Fruit fly (Drosophila melanogaster) whole organism, embryonic: Measurements from ENCODE around the gene tho2.

Experiments used
- B-H1 ChIP-seq: fragments of 200-800 bp; sonication (Bioruptor generic); IDR thresholded peaks from 3 replicates; pipeline ENCODE4 v1.3.6; 2022; ENCODE audit warnings: missing biosample characterization, missing genetic modification characterization
- CG11398 ChIP-seq: fragments of 200-800 bp; sonication (Bioruptor generic); optimal IDR thresholded peaks from 2 replicates; lab custom pipeline; 2016; ENCODE audit warnings: missing biosample characterization, missing genetic modification characterization
- CG12104 ChIP-seq: fragments of 200-800 bp; sonication (Bioruptor generic); optimal IDR thresholded peaks from 3 replicates; lab custom pipeline; 2016; ENCODE audit warnings: missing biosample characterization, missing genetic modification characterization
- CG12299 ChIP-seq: fragments of 200-800 bp; sonication (Bioruptor generic); optimal IDR thresholded peaks from 2 replicates; lab custom pipeline; 2018; ENCODE audit warnings: missing biosample characterization, mild to moderate bottlenecking, missing genetic modification characterization
- CG13296 ChIP-seq: fragments of 200-800 bp; sonication (Bioruptor generic); optimal IDR thresholded peaks from 3 replicates; lab custom pipeline; 2018; ENCODE audit warnings: missing biosample characterization, mild to moderate bottlenecking, missing genetic modification characterization
- CG14710 ChIP-seq: fragments of 200-800 bp; sonication (Bioruptor generic); optimal IDR thresholded peaks from 3 replicates; lab custom pipeline; 2019; ENCODE audit warnings: missing biosample characterization, mild to moderate bottlenecking, missing genetic modification characterization, moderate library complexity
- CG15601 ChIP-seq: fragments of 200-800 bp; sonication (Bioruptor generic); optimal IDR thresholded peaks from 3 replicates; lab custom pipeline; 2019; ENCODE audit warnings: missing biosample characterization, mild to moderate bottlenecking, missing genetic modification characterization, moderate library complexity
- CG17612 ChIP-seq: fragments of 200-800 bp; sonication (Bioruptor generic); IDR thresholded peaks from 2 replicates; pipeline ENCODE4 v1.3.6; 2022; ENCODE audit warnings: missing biosample characterization, missing genetic modification characterization
- CG18011 ChIP-seq: fragments of 200-800 bp; sonication (Bioruptor generic); optimal IDR thresholded peaks from 2 replicates; lab custom pipeline; 2017; ENCODE audit warnings: missing biosample characterization, missing genetic modification characterization, mild to moderate bottlenecking, moderate library complexity, missing genotype
- CG18262 ChIP-seq: fragments of 200-800 bp; optimal IDR thresholded peaks from 3 replicates; lab custom pipeline; 2019; ENCODE audit warnings: missing biosample characterization, mild to moderate bottlenecking, missing genetic modification characterization, moderate library complexity
- CG2712 ChIP-seq: fragments of 200-800 bp; optimal IDR thresholded peaks from 3 replicates; lab custom pipeline; 2019; ENCODE audit warnings: missing biosample characterization, mild to moderate bottlenecking, missing genetic modification characterization, moderate library complexity
- CG31441 ChIP-seq: fragments of 200-800 bp; sonication (Bioruptor generic); IDR thresholded peaks from 2 replicates; pipeline ENCODE4 v1.3.6; 2022; ENCODE audit warnings: missing biosample characterization, missing genetic modification characterization
- CG33213 ChIP-seq: fragments of 200-800 bp; sonication (Bioruptor generic); optimal IDR thresholded peaks from 3 replicates; lab custom pipeline; 2016; ENCODE audit warnings: missing biosample characterization, missing genetic modification characterization
- CG4730 ChIP-seq: fragments of 200-800 bp; sonication (Bioruptor generic); IDR thresholded peaks from 2 replicates; pipeline ENCODE4 v1.3.6; 2022; ENCODE audit warnings: missing biosample characterization, missing genetic modification characterization
- CG6654 ChIP-seq: fragments of 200-800 bp; sonication (Bioruptor generic); optimal IDR thresholded peaks from 2 replicates; lab custom pipeline; 2017; ENCODE audit warnings: missing biosample characterization, mild to moderate bottlenecking, missing genetic modification characterization
- CG6765 ChIP-seq: fragments of 200-800 bp; sonication (Bioruptor generic); optimal IDR thresholded peaks from 3 replicates; lab custom pipeline; 2017; ENCODE audit warnings: missing biosample characterization, mild to moderate bottlenecking, missing genetic modification characterization
- CG7271 ChIP-seq: fragments of 200-800 bp; sonication (Bioruptor generic); optimal IDR thresholded peaks from 2 replicates; lab custom pipeline; 2018; ENCODE audit warnings: missing biosample characterization, mild to moderate bottlenecking, missing genetic modification characterization, moderate library complexity
- CG8359 ChIP-seq: fragments of 200-800 bp; sonication (Bioruptor generic); optimal IDR thresholded peaks from 2 replicates; lab custom pipeline; 2017; ENCODE audit warnings: missing biosample characterization, mild to moderate bottlenecking, missing genetic modification characterization, borderline replicate concordance
- CoRest ChIP-seq: fragments of 200-800 bp; sonication (Bioruptor generic); optimal IDR thresholded peaks from 3 replicates; lab custom pipeline; 2018; ENCODE audit warnings: missing biosample characterization, mild to moderate bottlenecking, missing genetic modification characterization, moderate library complexity
- Dip2 ChIP-seq: fragments of 200-800 bp; sonication (Bioruptor generic); IDR thresholded peaks from 2 replicates; pipeline ENCODE4 v1.3.6; 2022; ENCODE audit warnings: missing biosample characterization, missing genetic modification characterization
- Fer2 ChIP-seq: fragments of 200-800 bp; sonication (Bioruptor generic); optimal IDR thresholded peaks from 2 replicates; lab custom pipeline; 2018; ENCODE audit warnings: missing biosample characterization, mild to moderate bottlenecking, missing genetic modification characterization, moderate library complexity
- HLH3B ChIP-seq: fragments of 200-800 bp; sonication (Bioruptor generic); IDR thresholded peaks from 2 replicates; pipeline ENCODE4 v1.3.6; 2022; ENCODE audit warnings: missing biosample characterization, missing genetic modification characterization
- HLH4C ChIP-seq: fragments of 200-800 bp; sonication (Bioruptor generic); IDR thresholded peaks from 3 replicates; pipeline ENCODE4 v1.3.6; 2022; ENCODE audit warnings: missing biosample characterization, missing genetic modification characterization; ENCODE audit not compliant: partially characterized antibody
- Oli ChIP-seq: fragments of 200-800 bp; sonication (Bioruptor generic); optimal IDR thresholded peaks from 2 replicates; lab custom pipeline; 2018; ENCODE audit warnings: missing biosample characterization, mild to moderate bottlenecking, missing genetic modification characterization, moderate library complexity
- Xrp1 ChIP-seq: fragments of 200-800 bp; sonication (Bioruptor generic); IDR thresholded peaks from 2 replicates; pipeline ENCODE4 v1.3.6; 2022; ENCODE audit warnings: missing biosample characterization, missing genetic modification characterization
- al ChIP-seq: fragments of 200-800 bp; sonication (Bioruptor generic); IDR thresholded peaks from 2 replicates; pipeline ENCODE4 v1.3.6; 2022; ENCODE audit warnings: missing biosample characterization, missing genetic modification characterization
- ara ChIP-seq: fragments of 200-800 bp; sonication (Bioruptor generic); IDR thresholded peaks from 2 replicates; pipeline ENCODE4 v1.3.6; 2022; ENCODE audit warnings: missing biosample characterization, missing genetic modification characterization
- cas ChIP-seq: fragments of 200-800 bp; sonication (Bioruptor generic); IDR thresholded peaks from 2 replicates; pipeline ENCODE4 v1.3.6; 2022; ENCODE audit warnings: missing biosample characterization, missing genetic modification characterization
- cg ChIP-seq: fragments of 200-800 bp; sonication (Bioruptor generic); optimal IDR thresholded peaks from 3 replicates; lab custom pipeline; 2019; ENCODE audit warnings: missing biosample characterization, mild to moderate bottlenecking, missing genetic modification characterization, moderate library complexity
- ci ChIP-seq: fragments of 200-800 bp; sonication (Bioruptor generic); IDR thresholded peaks from 3 replicates; pipeline ENCODE4 v1.3.6; 2022; ENCODE audit warnings: missing biosample characterization, missing genetic modification characterization
- croc ChIP-seq: fragments of 200-800 bp; sonication (Bioruptor generic); conservative IDR thresholded peaks from 3 replicates; pipeline ENCODE4 v1.3.6; 2022; ENCODE audit warnings: missing biosample characterization, missing genetic modification characterization
- dati ChIP-seq: fragments of 200-800 bp; sonication (Bioruptor generic); IDR thresholded peaks from 2 replicates; pipeline ENCODE4 v1.3.6; 2022; ENCODE audit warnings: missing biosample characterization, missing genetic modification characterization
- dmrt99B ChIP-seq: fragments of 200-800 bp; sonication (Bioruptor generic); optimal IDR thresholded peaks from 2 replicates; lab custom pipeline; 2018; ENCODE audit warnings: missing biosample characterization, mild to moderate bottlenecking, missing genetic modification characterization, moderate library complexity
- dpn ChIP-seq, 2 experiments: fragments of 200-800 bp; sonication (Bioruptor generic); optimal IDR thresholded peaks; 3 replicates each; lab custom pipeline; 2016; ENCODE audit warnings: missing biosample characterization in 2 of 2, missing genetic modification characterization in 2 of 2
- emc ChIP-seq: fragments of 200-800 bp; sonication (Bioruptor generic); optimal IDR thresholded peaks from 2 replicates; lab custom pipeline; 2016; ENCODE audit warnings: missing biosample characterization, missing genetic modification characterization
- her ChIP-seq: fragments of 200-800 bp; sonication (Bioruptor generic); optimal IDR thresholded peaks from 2 replicates; lab custom pipeline; 2016; ENCODE audit warnings: missing biosample characterization, missing genetic modification characterization
- lab ChIP-seq: fragments of 200-800 bp; sonication (Bioruptor generic); optimal IDR thresholded peaks from 3 replicates; lab custom pipeline; 2017; ENCODE audit warnings: missing biosample characterization, missing genetic modification characterization, mild to moderate bottlenecking, moderate library complexity, missing genetic modification reagents
- lilli ChIP-seq: fragments of 200-800 bp; sonication (Bioruptor generic); optimal IDR thresholded peaks from 3 replicates; lab custom pipeline; 2016; ENCODE audit warnings: missing biosample characterization, missing genetic modification characterization
- mirr ChIP-seq: fragments of 200-800 bp; sonication (Bioruptor generic); optimal IDR thresholded peaks from 3 replicates; lab custom pipeline; 2018; ENCODE audit warnings: missing biosample characterization, mild to moderate bottlenecking, missing genetic modification characterization
- nerfin-2 ChIP-seq: fragments of 200-800 bp; sonication (Bioruptor generic); IDR thresholded peaks from 2 replicates; pipeline ENCODE4 v1.3.6; 2022; ENCODE audit warnings: missing biosample characterization, missing genetic modification characterization; ENCODE audit not compliant: partially characterized antibody
- odd ChIP-seq: fragments of 200-800 bp; sonication (Bioruptor generic); optimal IDR thresholded peaks from 2 replicates; lab custom pipeline; 2017; ENCODE audit warnings: missing biosample characterization, mild to moderate bottlenecking, missing genetic modification characterization
- phol ChIP-seq: fragments of 200-800 bp; sonication (Bioruptor generic); optimal IDR thresholded peaks from 3 replicates; lab custom pipeline; 2018; ENCODE audit warnings: missing biosample characterization, mild to moderate bottlenecking, missing genetic modification characterization, moderate library complexity
- prd ChIP-seq, 3 experiments: fragments of >200 bp in 2 of 3; fragments of 200-800 bp in 1 of 3; sonication (Bioruptor generic) in 1 of 3; optimal IDR thresholded peaks in 2 of 3; IDR thresholded peaks in 1 of 3; 2 replicates in 2 of 3; 3 replicates in 1 of 3; pipeline versions ENCODE4 v1.3.6 to Lab custom; 2017 to 2022; ENCODE audit warnings: missing biosample characterization in 1 of 3, missing genetic modification characterization in 1 of 3
- ro ChIP-seq: fragments of 200-800 bp; sonication (Bioruptor generic); IDR thresholded peaks from 2 replicates; pipeline ENCODE4 v1.3.6; 2022; ENCODE audit warnings: missing biosample characterization, missing genetic modification characterization
- sd ChIP-seq: fragments of 200-800 bp; sonication (Bioruptor generic); optimal IDR thresholded peaks from 3 replicates; lab custom pipeline; 2018; ENCODE audit warnings: missing biosample characterization, mild to moderate bottlenecking, missing genetic modification characterization, moderate library complexity
- sens ChIP-seq: fragments of 200-800 bp; sonication (Bioruptor generic); peaks from one replicate; lab custom pipeline; 2016; ENCODE audit warnings: missing biosample characterization, missing genetic modification characterization
- sna ChIP-seq: fragments of 200-800 bp; sonication (Bioruptor generic); IDR thresholded peaks from 2 replicates; pipeline ENCODE4 v1.3.6; 2022; ENCODE audit warnings: missing biosample characterization, missing genetic modification characterization; ENCODE audit not compliant: partially characterized antibody
- tna ChIP-seq: fragments of 200-800 bp; sonication (Bioruptor generic); IDR thresholded peaks from 2 replicates; pipeline ENCODE4 v1.3.6; 2022; ENCODE audit warnings: missing biosample characterization, missing genetic modification characterization; ENCODE audit not compliant: partially characterized antibody
- zen2 ChIP-seq: fragments of 200-800 bp; sonication (Bioruptor generic); IDR thresholded peaks from 3 replicates; pipeline ENCODE4 v1.3.6; 2022; ENCODE audit warnings: missing biosample characterization, missing genetic modification characterization; ENCODE audit not compliant: partially characterized antibody

tho2 gene

dm6 chr2L:2179366-2179765 lies 34.4 kb upstream of the tho2 start (continued):
- TF ChIP-seq ci (GFP tag; lab: Robert Waterston, UW) (peak; percentile 64; the same call in 2 of the 3 replicates), CG18011 (peak; percentile 11), dpn (GFP tag; optimal IDR thresholded peaks at IDR 0.05; lab: Kevin White, UChicago) (peak; percentile 78 to 85), croc (GFP tag; lab: Robert Waterston, UW) (peak; percentile 21; the same call in 1 of the 3 replicates), Dip2 (GFP tag; lab: Robert Waterston, UW) (no peak), HLH4C (no peak), mirr (GFP tag; lab: Kevin White, UChicago) (peak; percentile 71), CG7271 (tag; lab: Kevin White, UChicago) (no peak), CG4730 (GFP tag; lab: Robert Waterston, UW) (peak; percentile 55; the same call in 1 of the 2 replicates), CG31441 (GFP tag; lab: Robert Waterston, UW) (no peak; the same call in 1 of the 2 replicates), B-H1 (GFP tag; lab: Robert Waterston, UW) (peak; percentile 33; the same call in 2 of the 3 replicates), ro (GFP tag; lab: Robert Waterston, UW) (no peak; the same call in 1 of the 2 replicates), CG15601 (tag; lab: Kevin White, UChicago) (peak; percentile 16), Fer2 (tag; lab: Kevin White, UChicago) (peak; percentile 20), HLH3B (GFP tag; lab: Robert Waterston, UW) (peak; percentile 81), dmrt99B (peak; percentile 82), CG13296 (peak; percentile 58), sens (GFP tag; lab: Kevin White, UChicago) (peak; percentile 87), CG8359 (GFP tag; lab: Kevin White, UChicago) (peak; percentile 0), CG11398 (GFP tag; lab: Kevin White, UChicago) (peak; percentile 58), nerfin-2 (GFP tag; lab: Robert Waterston, UW) (no peak), ara (GFP tag; lab: Robert Waterston, UW) (no peak), sna (GFP tag; lab: Robert Waterston, UW) (no peak), cg (GFP tag; lab: Kevin White, UChicago) (no peak), tna (GFP tag; lab: Robert Waterston, UW) (no peak), CG12104 (no peak), prd (optimal IDR thresholded peaks at IDR 0.05; lab: Kevin White, UChicago) (no peak), prd (GFP tag; IDR thresholded peaks at IDR 0.05; lab: Robert Waterston, UW) (peak; percentile 81), CG33213 (GFP tag; lab: Kevin White, UChicago) (peak; percentile 24), al (peak; percentile 88), Oli (peak; percentile 84), zen2 (GFP tag; lab: Robert Waterston, UW) (no peak), emc (GFP tag; lab: Kevin White, UChicago) (peak; percentile 67), odd (GFP tag; lab: Kevin White, UChicago) (no peak), CG14710 (tag; lab: Kevin White, UChicago) (no peak), CG2712 (tag; lab: Kevin White, UChicago) (peak; percentile 81), phol (tag; lab: Kevin White, UChicago) (peak; percentile 83), CG17612 (peak; percentile 62), CG18262 (tag; lab: Kevin White, UChicago) (peak; percentile 46), sd (tag; lab: Kevin White, UChicago) (peak; percentile 86), lab (GFP tag; lab: Kevin White, UChicago) (peak; percentile 89), Xrp1 (GFP tag; lab: Robert Waterston, UW) (peak; percentile 56), CG12299 (peak; percentile 40), dati (GFP tag; lab: Robert Waterston, UW) (0 out of 2 replicates have a peak, but pooled peaks have one; percentile 21), her (GFP tag; lab: Kevin White, UChicago) (peak; percentile 80), CoRest (tag; lab: Kevin White, UChicago) (peak; percentile 84), cas (peak; percentile 33; the same call in 1 of the 2 replicates), CG6654 (GFP tag; lab: Kevin White, UChicago) (peak; percentile 12), lilli (GFP tag; lab: Kevin White, UChicago) (peak; percentile 85), CG6765 (GFP tag; lab: Kevin White, UChicago) (peak; percentile 58)
